Worm (Caenorhabditis elegans) whole organism, L4 larva: Measurements from ENCODE around the gene F21C10.3.
A peak's percentile ranks its signal among the peaks of the same experiment; 100 is the strongest.

Experiments
- D1046.2 ChIP-seq: fragments of 200-800 bp; sonication (Bioruptor generic); IDR thresholded peaks from 2 replicates; pipeline ENCODE4 v1.3.6; 2022; ENCODE audit warnings: missing genetic modification characterization, missing compliant biosample characterization
- F44E2.7 ChIP-seq: fragments of 200-800 bp; sonication (Bioruptor generic); IDR thresholded peaks from 2 replicates; pipeline ENCODE4 v2.1.2; 2022; ENCODE audit warnings: missing genetic modification characterization, missing compliant biosample characterization
- F49E8.2 ChIP-seq: sonication (generic microtip); optimal IDR thresholded peaks from 2 replicates; lab custom pipeline; 2016; ENCODE audit warnings: missing compliant biosample characterization, mild to moderate bottlenecking, missing genetic modification characterization, borderline replicate concordance
- R02D3.7 ChIP-seq: fragments of 150-350 bp; sonication (generic microtip); optimal IDR thresholded peaks from 3 replicates; lab custom pipeline; 2014; ENCODE audit warnings: missing biosample characterization, missing genetic modification characterization
- T26A8.4 ChIP-seq: fragments of 200-800 bp; sonication (Bioruptor generic); IDR thresholded peaks from 2 replicates; pipeline ENCODE4 v1.3.6; 2022; ENCODE audit warnings: missing genetic modification characterization, missing compliant biosample characterization
- Y105C5A.15 ChIP-seq: fragments of 200-800 bp; sonication (Bioruptor generic); IDR thresholded peaks from 2 replicates; pipeline ENCODE4 v1.3.6; 2022; ENCODE audit warnings: missing genetic modification characterization, missing compliant biosample characterization
- Y5F2A.4 ChIP-seq: fragments of 200-800 bp; sonication (Bioruptor generic); optimal IDR thresholded peaks from 2 replicates; lab custom pipeline; 2018; ENCODE audit warnings: mild to moderate bottlenecking, missing genetic modification characterization, missing compliant biosample characterization
- Y75B8A.6 ChIP-seq: fragments of 200-800 bp; sonication (Bioruptor generic); IDR thresholded peaks from 2 replicates; pipeline ENCODE4 v1.3.6; 2022; ENCODE audit warnings: missing genetic modification reagents, missing genetic modification characterization, missing compliant biosample characterization
- ZK337.2 ChIP-seq: fragments of 200-800 bp; sonication (Bioruptor generic); IDR thresholded peaks from 2 replicates; pipeline ENCODE4 v1.3.6; 2022; ENCODE audit warnings: missing genetic modification reagents, missing genetic modification characterization, missing compliant biosample characterization
- ZK546.5 ChIP-seq, 2 experiments: sonication (generic microtip); optimal IDR thresholded peaks; 2 replicates each; lab custom pipeline; 2017; ENCODE audit warnings: missing biosample characterization in 2 of 2, missing genetic modification characterization in 2 of 2
- aha-1 ChIP-seq: fragments of 150-350 bp; peaks from one replicate; lab custom pipeline; 2014; ENCODE audit warnings: missing biosample characterization, missing genetic modification characterization
- aly-2 ChIP-seq: sonication (generic microtip); optimal IDR thresholded peaks from 2 replicates; lab custom pipeline; 2018; ENCODE audit warnings: missing biosample characterization, missing genetic modification characterization
- ama-1 ChIP-seq: fragments of 150-350 bp; optimal IDR thresholded peaks from 2 replicates; lab custom pipeline; 2014; ENCODE audit warnings: inconsistent platforms, mixed read lengths
- arid-1 ChIP-seq: fragments of 200-800 bp; sonication (Bioruptor generic); conservative IDR thresholded peaks from 2 replicates; pipeline ENCODE4 v1.3.6; 2022; ENCODE audit warnings: missing genetic modification reagents, missing genetic modification characterization, missing compliant biosample characterization
- attf-4 ChIP-seq: sonication (generic microtip); optimal IDR thresholded peaks from 3 replicates; lab custom pipeline; 2017; ENCODE audit warnings: missing biosample characterization, missing genetic modification characterization
- ceh-20 ChIP-seq: fragments of 200-800 bp; sonication (Bioruptor generic); IDR thresholded peaks from 2 replicates; pipeline ENCODE4 v1.3.6; 2022; ENCODE audit warnings: missing genetic modification reagents, missing genetic modification characterization, missing compliant biosample characterization
- ceh-28 ChIP-seq: fragments of 150-350 bp; optimal IDR thresholded peaks from 2 replicates; lab custom pipeline; 2014; ENCODE audit warnings: missing biosample characterization, missing genetic modification reagents, missing genetic modification characterization
- ceh-44 ChIP-seq: fragments of 200-800 bp; sonication (Bioruptor generic); IDR thresholded peaks from 2 replicates; pipeline ENCODE4 v1.3.6; 2022; ENCODE audit warnings: missing genetic modification reagents, missing genetic modification characterization, missing compliant biosample characterization
- ceh-82 ChIP-seq: sonication (generic microtip); optimal IDR thresholded peaks from 2 replicates; lab custom pipeline; 2017; ENCODE audit warnings: missing biosample characterization, missing genetic modification characterization
- ces-1 ChIP-seq: fragments of 150-350 bp; sonication (generic microtip); optimal IDR thresholded peaks from 4 replicates; lab custom pipeline; 2014; ENCODE audit warnings: missing biosample characterization, missing genetic modification reagents, missing genetic modification characterization
- ctbp-1 ChIP-seq: fragments of 200-800 bp; sonication (Bioruptor generic); IDR thresholded peaks from 2 replicates; pipeline ENCODE4 v1.3.6; 2022; ENCODE audit warnings: missing genetic modification reagents, missing genetic modification characterization, missing compliant biosample characterization
- dmd-8 ChIP-seq: fragments of 200-800 bp; sonication (Bioruptor generic); IDR thresholded peaks from 2 replicates; pipeline ENCODE4 v1.3.6; 2022; ENCODE audit warnings: missing genetic modification characterization, missing compliant biosample characterization
- dpl-1 ChIP-seq: fragments of 150-350 bp; optimal IDR thresholded peaks from 2 replicates; lab custom pipeline; 2014; ENCODE audit warnings: missing biosample characterization, missing genetic modification reagents, missing genetic modification characterization
- egl-43 ChIP-seq: fragments of 200-800 bp; sonication (Bioruptor generic); IDR thresholded peaks from 2 replicates; pipeline ENCODE4 v1.3.6; 2022; ENCODE audit warnings: missing genetic modification reagents, missing genetic modification characterization, missing compliant biosample characterization
- hif-1 ChIP-seq, 2 experiments: sonication (generic microtip); optimal IDR thresholded peaks; 2 replicates each; lab custom pipeline; 2016 to 2017; ENCODE audit warnings: missing compliant biosample characterization in 2 of 2, missing genetic modification characterization in 2 of 2, missing genetic modification reagents in 2 of 2, missing genotype in 2 of 2, mild to moderate bottlenecking in 1 of 2
- hlh-30 ChIP-seq: sonication (generic microtip); optimal IDR thresholded peaks from 2 replicates; lab custom pipeline; 2017; ENCODE audit warnings: antibody characterized with exemption, mild to moderate bottlenecking, missing genetic modification characterization, missing compliant biosample characterization; ENCODE audit not compliant: insufficient read depth
- jun-1 ChIP-seq: fragments of 150-350 bp; optimal IDR thresholded peaks from 2 replicates; lab custom pipeline; 2014; ENCODE audit warnings: missing biosample characterization, missing genetic modification reagents, missing genetic modification characterization
- lin-1 ChIP-seq: fragments of 200-800 bp; sonication (Bioruptor generic); IDR thresholded peaks from 2 replicates; pipeline ENCODE4 v1.3.6; 2022; ENCODE audit warnings: missing genetic modification reagents, missing genetic modification characterization, missing compliant biosample characterization
- lsy-2 ChIP-seq, 2 experiments: fragments of 150-350 bp in 1 of 2; sonication (generic microtip) in 1 of 2; optimal IDR thresholded peaks; 2 replicates each; lab custom pipeline; 2014 to 2017; ENCODE audit warnings: missing biosample characterization in 2 of 2, missing genetic modification characterization in 2 of 2
- mes-2 ChIP-seq: sonication (generic microtip); optimal IDR thresholded peaks from 2 replicates; lab custom pipeline; 2016; ENCODE audit warnings: missing genotype, mild to moderate bottlenecking, missing genetic modification characterization, missing compliant biosample characterization; ENCODE audit not compliant: poor library complexity, severe bottlenecking
- mxl-2 ChIP-seq: fragments of 200-800 bp; sonication (Bioruptor generic); conservative IDR thresholded peaks from 2 replicates; pipeline ENCODE4 v1.3.6; 2022; ENCODE audit warnings: missing genetic modification reagents, missing genetic modification characterization, missing compliant biosample characterization
- nhr-10 ChIP-seq: fragments of 150-350 bp; optimal IDR thresholded peaks from 2 replicates; lab custom pipeline; 2014; ENCODE audit warnings: missing biosample characterization, missing genetic modification characterization
- nhr-11 ChIP-seq: fragments of 150-350 bp; optimal IDR thresholded peaks from 2 replicates; lab custom pipeline; 2014; ENCODE audit warnings: missing biosample characterization, missing genetic modification characterization
- nhr-111 ChIP-seq: fragments of 200-800 bp; sonication (Bioruptor generic); optimal IDR thresholded peaks from 2 replicates; lab custom pipeline; 2018; ENCODE audit warnings: mild to moderate bottlenecking, missing genetic modification characterization, missing compliant biosample characterization
- nhr-25 ChIP-seq: sonication (generic microtip); optimal IDR thresholded peaks from 2 replicates; lab custom pipeline; 2017; ENCODE audit warnings: missing genetic modification characterization, mild to moderate bottlenecking, missing compliant biosample characterization, antibody characterized with exemption, moderate library complexity, borderline replicate concordance; ENCODE audit not compliant: insufficient read depth
- nhr-28 ChIP-seq: fragments of 150-350 bp; optimal IDR thresholded peaks from 2 replicates; lab custom pipeline; 2014; ENCODE audit warnings: missing biosample characterization, missing genetic modification characterization
- nhr-42 ChIP-seq: fragments of 200-800 bp; sonication (Bioruptor generic); IDR thresholded peaks from 2 replicates; pipeline ENCODE4 v1.3.6; 2022; ENCODE audit warnings: missing genetic modification characterization, missing compliant biosample characterization
- nhr-77 ChIP-seq: fragments of 150-350 bp; optimal IDR thresholded peaks from 2 replicates; lab custom pipeline; 2014; ENCODE audit warnings: missing biosample characterization, missing genetic modification characterization
- pqm-1 ChIP-seq: sonication (generic microtip); optimal IDR thresholded peaks from 2 replicates; lab custom pipeline; 2017; ENCODE audit warnings: missing biosample characterization, missing genetic modification characterization
- saeg-2 ChIP-seq: fragments of 200-800 bp; sonication (Bioruptor generic); IDR thresholded peaks from 2 replicates; pipeline ENCODE4 v1.3.6; 2022; ENCODE audit warnings: missing genetic modification reagents, missing genetic modification characterization, missing compliant biosample characterization
- sdz-12 ChIP-seq: fragments of 200-800 bp; sonication (Bioruptor generic); optimal IDR thresholded peaks from 2 replicates; lab custom pipeline; 2018; ENCODE audit warnings: mild to moderate bottlenecking, missing genetic modification characterization, missing compliant biosample characterization
- set-16 ChIP-seq: fragments of 200-800 bp; sonication (Bioruptor generic); IDR thresholded peaks from 2 replicates; pipeline ENCODE4 v1.3.6; 2022; ENCODE audit warnings: missing genetic modification reagents, missing genetic modification characterization, missing compliant biosample characterization
- skn-1 ChIP-seq: fragments of 150-350 bp; optimal IDR thresholded peaks from 2 replicates; lab custom pipeline; 2014; ENCODE audit warnings: missing biosample characterization, missing genetic modification characterization
- spr-1 ChIP-seq: sonication (generic microtip); optimal IDR thresholded peaks from 2 replicates; lab custom pipeline; 2016; ENCODE audit warnings: mild to moderate bottlenecking, missing genetic modification characterization, missing compliant biosample characterization
- tag-97 ChIP-seq: fragments of 200-800 bp; sonication (Bioruptor generic); IDR thresholded peaks from 2 replicates; pipeline ENCODE4 v1.3.6; 2022; ENCODE audit warnings: missing genetic modification characterization, missing compliant biosample characterization
- unc-62 ChIP-seq, 3 experiments: fragments of 150-350 bp in 1 of 3; sonication (generic microtip); optimal IDR thresholded peaks in 2 of 3; peaks in 1 of 3; 1 replicate in 1 of 3; 2 replicates in 2 of 3; lab custom pipeline; 2014 to 2017; ENCODE audit warnings: missing biosample characterization in 3 of 3, missing genetic modification characterization in 3 of 3, missing genetic modification reagents in 3 of 3, missing genotype in 1 of 3
- zfp-2 ChIP-seq: sonication (generic microtip); optimal IDR thresholded peaks from 2 replicates; lab custom pipeline; 2016; ENCODE audit warnings: mild to moderate bottlenecking, missing genetic modification characterization, missing compliant biosample characterization
- ztf-7 ChIP-seq: fragments of 150-350 bp; optimal IDR thresholded peaks from 2 replicates; lab custom pipeline; 2014; ENCODE audit warnings: missing biosample characterization, missing genetic modification characterization

F21C10.3 gene

DNA sequence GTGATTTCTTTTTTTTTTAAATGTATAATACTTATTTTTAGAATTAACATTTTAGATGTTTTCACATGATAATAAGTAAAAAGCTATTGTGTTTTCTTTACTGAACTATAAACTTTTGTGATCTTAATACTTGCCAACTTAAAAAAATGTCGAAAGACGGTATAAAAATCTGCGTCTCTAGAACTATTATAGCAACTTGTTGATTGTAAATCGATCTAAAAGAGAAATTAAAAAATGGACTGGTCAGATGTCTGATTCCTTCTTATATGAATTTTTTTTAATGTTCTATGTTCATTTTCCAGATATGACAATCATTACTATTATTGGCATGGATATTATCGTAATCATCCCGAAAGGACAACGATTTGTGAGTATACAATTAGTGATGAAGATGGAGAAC is at the start of gene F21C10.3:
F21C10.3 (plus strand) TSS at position 301 of the 400 bp plus-strand sequence.
- TF ChIP-seq ceh-82, result no peak
- no peak for TF ChIP-seq F49E8.2 (tag; lab: Kevin White, UChicago)
- no peak for TF ChIP-seq attf-4
- no peak for TF ChIP-seq mes-2 (tag; lab: Kevin White, UChicago)
- peak; percentile 13 for TF ChIP-seq aha-1
- no peak for TF ChIP-seq ama-1 (lab: Kevin White, UChicago)
- TF ChIP-seq, all 104 proteins: peak for 1

DNA sequence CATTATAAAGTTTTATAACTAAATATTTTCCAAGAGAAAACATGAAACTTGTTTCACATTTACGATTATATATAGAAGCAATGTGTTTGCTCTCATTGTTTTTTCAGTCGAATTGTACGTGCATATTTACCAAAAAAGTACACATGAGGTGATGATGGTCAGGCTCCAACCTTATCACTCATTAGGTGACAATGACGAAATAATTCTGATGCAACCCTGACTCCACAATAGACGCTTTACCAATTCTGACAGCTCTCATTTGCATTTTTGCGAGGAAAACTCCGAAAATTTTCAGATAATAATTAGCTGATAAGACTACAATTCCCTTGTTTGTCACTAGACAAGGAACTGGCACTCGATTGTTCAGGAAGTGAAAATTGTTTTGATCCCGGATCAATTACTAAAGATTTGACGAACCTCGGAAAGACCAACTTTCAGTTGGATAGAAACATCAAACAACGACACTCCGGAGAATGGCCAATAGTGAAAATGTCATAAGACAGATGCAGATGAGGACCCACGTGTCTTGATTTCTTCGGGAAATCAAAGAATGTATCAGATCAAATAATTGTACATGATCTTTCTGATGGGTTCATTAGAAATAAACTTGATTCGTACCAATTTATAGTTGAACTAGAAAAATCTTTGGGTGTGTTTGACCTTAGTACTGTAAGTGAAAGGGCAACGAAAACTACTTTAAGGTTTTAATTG is 48.9 kb upstream of the F21C10.3 start:
- TF ChIP-seq ztf-7 (tag; lab: Kevin White, UChicago) (peak; percentile 53), nhr-42 (GFP tag; lab: Robert Waterston, UW) (no peak), nhr-25 (no peak), mxl-2 (GFP tag; lab: Robert Waterston, UW) (no peak), unc-62 (GFP tag; optimal IDR thresholded peaks at IDR 0.05 in 1 of 2; lab: Kevin White, UChicago) (peak in 1 of 2 experiments; percentile 93), unc-62 (tag; optimal IDR thresholded peaks at IDR 0.05; lab: Kevin White, UChicago) (no peak), lsy-2 (tag; optimal IDR thresholded peaks at IDR 0.05; lab: Kevin White, UChicago) (no peak), egl-43 (GFP tag; lab: Robert Waterston, UW) (no peak), Y5F2A.4 (no peak), spr-1 (tag; lab: Kevin White, UChicago) (no peak), F49E8.2 (tag; lab: Kevin White, UChicago) (no peak), nhr-111 (GFP tag; lab: Kevin White, UChicago) (no peak), Y75B8A.6 (no peak), nhr-11 (no peak), ctbp-1 (no peak), nhr-28 (tag; lab: Kevin White, UChicago) (peak; percentile 54), lin-1 (no peak), ceh-20 (GFP tag; lab: Robert Waterston, UW) (no peak), hlh-30 (tag; lab: Kevin White, UChicago) (peak; percentile 52), zfp-2 (no peak), T26A8.4 (GFP tag; lab: Robert Waterston, UW) (0 out of 2 replicates have a peak, but pooled peaks have one; percentile 37), F44E2.7 (GFP tag; lab: Robert Waterston, UW) (no peak), arid-1 (GFP tag; lab: Robert Waterston, UW) (no peak), R02D3.7 (tag; lab: Kevin White, UChicago) (no peak), mes-2 (tag; lab: Kevin White, UChicago) (peak; percentile 33), nhr-10 (no peak), dpl-1 (no peak), jun-1 (no peak), set-16 (GFP tag; lab: Robert Waterston, UW) (no peak), ama-1 (lab: Kevin White, UChicago) (no peak), Y105C5A.15 (GFP tag; lab: Robert Waterston, UW) (no peak), saeg-2 (0 out of 2 replicates have a peak, but pooled peaks have one; percentile 38), nhr-77 (tag; lab: Kevin White, UChicago) (no peak), ceh-44 (no peak), D1046.2 (GFP tag; lab: Robert Waterston, UW) (no peak), tag-97 (GFP tag; lab: Robert Waterston, UW) (no peak), pqm-1 (tag; lab: Kevin White, UChicago) (peak; percentile 42), ceh-28 (no peak), ces-1 (GFP tag; lab: Kevin White, UChicago) (no peak), ZK337.2 (no peak), sdz-12 (GFP tag; lab: Kevin White, UChicago) (no peak), dmd-8 (no peak), skn-1 (tag; lab: Kevin White, UChicago) (no peak), hif-1 (tag; optimal IDR thresholded peaks at IDR 0.05; lab: Kevin White, UChicago) (peak; percentile 2 to 94), ZK546.5 (tag; optimal IDR thresholded peaks at IDR 0.05; lab: Kevin White, UChicago) (no peak), aly-2 (no peak)
